Fruit fly (Drosophila melanogaster) whole organism, embryonic: ENCODE measurements around the gene CG13064.
A peak's percentile ranks its signal among the peaks of the same experiment; 100 is the strongest.

Experiments used
- BtbVII ChIP-seq: fragments of 200-800 bp; sonication (Bioruptor generic); optimal IDR thresholded peaks from 3 replicates; lab custom pipeline; 2017; ENCODE audit warnings: missing biosample characterization, mild to moderate bottlenecking, missing genetic modification characterization
- C15 ChIP-seq: fragments of 200-800 bp; sonication (Bioruptor generic); IDR thresholded peaks from 3 replicates; pipeline ENCODE4 v1.3.6; 2022; ENCODE audit warnings: missing biosample characterization, missing genetic modification characterization
- CG10543 ChIP-seq: fragments of 200-800 bp; sonication (Bioruptor generic); optimal IDR thresholded peaks from 3 replicates; lab custom pipeline; 2017; ENCODE audit warnings: missing biosample characterization, mild to moderate bottlenecking, missing genetic modification characterization, moderate library complexity
- CG10565 ChIP-seq: fragments of 200-800 bp; sonication (Bioruptor generic); optimal IDR thresholded peaks from 3 replicates; lab custom pipeline; 2016; ENCODE audit warnings: missing biosample characterization, mild to moderate bottlenecking, missing genetic modification characterization
- CG12071 ChIP-seq: fragments of 200-800 bp; sonication (Bioruptor generic); optimal IDR thresholded peaks from 3 replicates; lab custom pipeline; 2018; ENCODE audit warnings: missing biosample characterization, mild to moderate bottlenecking, missing genetic modification characterization
- CG13296 ChIP-seq: fragments of 200-800 bp; sonication (Bioruptor generic); optimal IDR thresholded peaks from 3 replicates; lab custom pipeline; 2018; ENCODE audit warnings: missing biosample characterization, mild to moderate bottlenecking, missing genetic modification characterization
- CG13775 ChIP-seq: fragments of 200-800 bp; sonication (Bioruptor generic); optimal IDR thresholded peaks from 3 replicates; lab custom pipeline; 2017; ENCODE audit warnings: missing biosample characterization, mild to moderate bottlenecking, missing genetic modification characterization
- CG14050 ChIP-seq: fragments of 200-800 bp; sonication (Bioruptor generic); IDR thresholded peaks from 3 replicates; pipeline ENCODE4 v1.3.6; 2022; ENCODE audit warnings: missing biosample characterization, missing genetic modification characterization
- CG17359 ChIP-seq: fragments of 200-800 bp; sonication (Bioruptor generic); optimal IDR thresholded peaks from 3 replicates; lab custom pipeline; 2018; ENCODE audit warnings: missing biosample characterization, mild to moderate bottlenecking, missing genetic modification characterization, moderate library complexity
- CG17612 ChIP-seq: fragments of 200-800 bp; sonication (Bioruptor generic); IDR thresholded peaks from 2 replicates; pipeline ENCODE4 v1.3.6; 2022; ENCODE audit warnings: missing biosample characterization, missing genetic modification characterization
- CG18619 ChIP-seq: fragments of 200-800 bp; sonication (Bioruptor generic); optimal IDR thresholded peaks from 3 replicates; lab custom pipeline; 2017; ENCODE audit warnings: missing biosample characterization, mild to moderate bottlenecking, missing genetic modification characterization
- CG7839 ChIP-seq: fragments of 200-800 bp; sonication (Bioruptor generic); optimal IDR thresholded peaks from 3 replicates; lab custom pipeline; 2018; ENCODE audit warnings: missing biosample characterization, mild to moderate bottlenecking, missing genetic modification characterization, moderate library complexity
- D19B ChIP-seq: fragments of 200-800 bp; sonication (Bioruptor generic); optimal IDR thresholded peaks from 2 replicates; lab custom pipeline; 2017; ENCODE audit warnings: missing biosample characterization, mild to moderate bottlenecking, missing genetic modification characterization
- Fer1 ChIP-seq: fragments of 200-800 bp; sonication (Bioruptor generic); optimal IDR thresholded peaks from 2 replicates; lab custom pipeline; 2017; ENCODE audit warnings: missing biosample characterization, mild to moderate bottlenecking, missing genetic modification characterization
- Ptx1 ChIP-seq: fragments of 200-800 bp; sonication (Bioruptor generic); IDR thresholded peaks from 2 replicates; pipeline ENCODE4 v1.3.6; 2022; ENCODE audit warnings: missing biosample characterization, missing genetic modification characterization
- Sox102F ChIP-seq: fragments of 200-800 bp; sonication (Bioruptor generic); optimal IDR thresholded peaks from 2 replicates; lab custom pipeline; 2018; ENCODE audit warnings: missing biosample characterization, mild to moderate bottlenecking, missing genetic modification characterization, moderate library complexity
- Sry-β ChIP-seq: fragments of 200-800 bp; sonication (Bioruptor generic); optimal IDR thresholded peaks from 2 replicates; lab custom pipeline; 2018; ENCODE audit warnings: missing biosample characterization, mild to moderate bottlenecking, missing genetic modification characterization, moderate library complexity
- TFAM ChIP-seq: fragments of 200-800 bp; sonication (Bioruptor generic); optimal IDR thresholded peaks from 2 replicates; lab custom pipeline; 2017; ENCODE audit warnings: missing biosample characterization, missing genetic modification characterization, inconsistent platforms
- Trl ChIP-seq, 3 experiments: fragments of >200 bp in 2 of 3; fragments of 200-800 bp in 1 of 3; sonication (Bioruptor generic) in 1 of 3; optimal IDR thresholded peaks; 2 replicates in 1 of 3; 3 replicates in 2 of 3; lab custom pipeline; 2016 to 2017; ENCODE audit warnings: missing biosample characterization in 1 of 3, missing genetic modification characterization in 1 of 3
- abd-A ChIP-seq: fragments of 200-800 bp; sonication (Bioruptor generic); optimal IDR thresholded peaks from 3 replicates; lab custom pipeline; 2019; ENCODE audit warnings: missing biosample characterization, mild to moderate bottlenecking, missing genetic modification characterization, moderate library complexity
- aop ChIP-seq: fragments of 200-800 bp; sonication (Bioruptor generic); IDR thresholded peaks from 2 replicates; pipeline ENCODE4 v1.3.6; 2022; ENCODE audit warnings: missing biosample characterization, missing genetic modification characterization
- ap ChIP-seq: fragments of 200-800 bp; sonication (Bioruptor generic); IDR thresholded peaks from 2 replicates; pipeline ENCODE4 v1.3.6; 2022; ENCODE audit warnings: missing biosample characterization, missing genetic modification characterization
- chinmo ChIP-seq: fragments of 200-800 bp; sonication (Bioruptor generic); IDR thresholded peaks from 4 replicates; pipeline ENCODE4 v1.3.6; 2022; ENCODE audit warnings: missing biosample characterization, missing genetic modification characterization; ENCODE audit not compliant: partially characterized antibody
- cwo ChIP-seq: fragments of 200-800 bp; sonication (Bioruptor generic); optimal IDR thresholded peaks from 3 replicates; lab custom pipeline; 2017; ENCODE audit warnings: missing biosample characterization, missing genetic modification characterization, mild to moderate bottlenecking, moderate library complexity, missing genetic modification reagents
- dpn ChIP-seq, 2 experiments: fragments of 200-800 bp; sonication (Bioruptor generic); optimal IDR thresholded peaks; 3 replicates each; lab custom pipeline; 2016; ENCODE audit warnings: missing biosample characterization in 2 of 2, missing genetic modification characterization in 2 of 2
- esg ChIP-seq: fragments of 200-800 bp; sonication (Bioruptor generic); conservative IDR thresholded peaks from 2 replicates; pipeline ENCODE4 v1.3.6; 2022; ENCODE audit warnings: missing biosample characterization, missing genetic modification characterization
- eyg ChIP-seq: fragments of 200-800 bp; sonication (Bioruptor generic); optimal IDR thresholded peaks from 3 replicates; lab custom pipeline; 2016; ENCODE audit warnings: missing biosample characterization, missing genetic modification characterization
- gcm ChIP-seq: fragments of 200-800 bp; sonication (Bioruptor generic); optimal IDR thresholded peaks from 2 replicates; lab custom pipeline; 2019; ENCODE audit warnings: missing biosample characterization, mild to moderate bottlenecking, missing genetic modification characterization, moderate library complexity
- grau ChIP-seq: fragments of 200-800 bp; optimal IDR thresholded peaks from 3 replicates; lab custom pipeline; 2019; ENCODE audit warnings: missing biosample characterization, mild to moderate bottlenecking, missing genetic modification characterization, moderate library complexity
- hkb ChIP-seq, 2 experiments: fragments of 200-800 bp in 1 of 2; fragments of >200 bp in 1 of 2; sonication (Bioruptor generic) in 1 of 2; IDR thresholded peaks in 1 of 2; optimal IDR thresholded peaks in 1 of 2; 2 replicates each; pipeline versions ENCODE4 v1.3.6 to Lab custom; 2017 to 2022; ENCODE audit warnings: missing biosample characterization in 1 of 2, missing genetic modification characterization in 1 of 2
- pan ChIP-seq, 4 experiments: fragments of >200 bp in 3 of 4; fragments of 200-800 bp in 1 of 4; sonication (Bioruptor generic) in 1 of 4; optimal IDR thresholded peaks in 3 of 4; IDR thresholded peaks in 1 of 4; 2 replicates each; pipeline versions ENCODE4 v1.3.6 to Lab custom; 2017 to 2022; ENCODE audit warnings: missing biosample characterization in 2 of 4, missing genetic modification characterization in 2 of 4, mixed read lengths in 1 of 4
- pnt ChIP-seq: fragments of 200-800 bp; sonication (Bioruptor generic); optimal IDR thresholded peaks from 3 replicates; lab custom pipeline; 2016; ENCODE audit warnings: missing biosample characterization, missing genetic modification characterization
- rib ChIP-seq: fragments of 200-800 bp; sonication (Bioruptor generic); IDR thresholded peaks from 2 replicates; pipeline ENCODE4 v1.3.6; 2022; ENCODE audit warnings: missing biosample characterization, missing genetic modification characterization
- run ChIP-seq: fragments of 200-800 bp; sonication (Bioruptor generic); optimal IDR thresholded peaks from 3 replicates; lab custom pipeline; 2018; ENCODE audit warnings: missing biosample characterization, mild to moderate bottlenecking, missing genetic modification characterization
- sd ChIP-seq: fragments of 200-800 bp; sonication (Bioruptor generic); optimal IDR thresholded peaks from 3 replicates; lab custom pipeline; 2018; ENCODE audit warnings: missing biosample characterization, mild to moderate bottlenecking, missing genetic modification characterization, moderate library complexity
- sens ChIP-seq: fragments of 200-800 bp; sonication (Bioruptor generic); peaks from one replicate; lab custom pipeline; 2016; ENCODE audit warnings: missing biosample characterization, missing genetic modification characterization
- sqz ChIP-seq: fragments of 200-800 bp; sonication (Bioruptor generic); optimal IDR thresholded peaks from 3 replicates; lab custom pipeline; 2018; ENCODE audit warnings: missing biosample characterization, mild to moderate bottlenecking, missing genetic modification characterization
- unc-4 ChIP-seq: fragments of 200-800 bp; sonication (Bioruptor generic); IDR thresholded peaks from 2 replicates; pipeline ENCODE4 v1.3.6; 2022; ENCODE audit warnings: missing biosample characterization, missing genetic modification characterization; ENCODE audit not compliant: partially characterized antibody
- unpg ChIP-seq: fragments of 200-800 bp; sonication (Bioruptor generic); optimal IDR thresholded peaks from 3 replicates; lab custom pipeline; 2018; ENCODE audit warnings: missing biosample characterization, mild to moderate bottlenecking, missing genetic modification characterization, moderate library complexity

CG13064 gene

DNA sequence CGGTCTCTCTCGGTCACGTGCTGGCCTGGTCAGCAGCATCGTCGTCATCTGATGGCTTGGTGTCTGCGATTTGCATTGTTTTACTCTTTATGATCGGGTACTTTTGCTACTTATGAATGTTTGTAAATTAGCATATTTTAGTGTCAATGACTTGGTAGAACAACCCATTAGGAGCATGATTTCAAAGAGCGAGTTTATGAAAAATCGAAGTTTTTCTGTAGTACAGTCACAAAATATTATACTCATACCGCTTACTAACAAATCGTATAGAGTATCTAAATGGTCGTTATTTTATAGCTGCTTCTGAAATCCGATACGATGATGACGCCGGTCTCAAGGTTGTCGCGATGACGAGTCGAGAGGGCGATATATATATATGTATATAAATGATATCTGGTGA is 6.1 kb downstream of the CG13064 start (continued):
- TF ChIP-seq esg (GFP tag; lab: Robert Waterston, UW) (peak; percentile 27; the same call in 1 of the 2 replicates), Sry-β (no peak), unc-4 (GFP tag; lab: Robert Waterston, UW) (no peak), abd-A (tag; lab: Kevin White, UChicago) (peak; percentile 21), run (peak; percentile 6), Sox102F (GFP tag; lab: Kevin White, UChicago) (peak; percentile 58), ap (no peak), TFAM (GFP tag; lab: Kevin White, UChicago) (no peak), cwo (peak; percentile 79), CG13296 (peak; percentile 23), sd (tag; lab: Kevin White, UChicago) (peak; percentile 22), rib (GFP tag; lab: Robert Waterston, UW) (no peak), sens (GFP tag; lab: Kevin White, UChicago) (peak; percentile 74), eyg (GFP tag; lab: Kevin White, UChicago) (no peak), pan (optimal IDR thresholded peaks at IDR 0.05; lab: Kevin White, UChicago) (no peak), pan (GFP tag; optimal IDR thresholded peaks at IDR 0.05 in 1 of 2, IDR thresholded peaks at IDR 0.05 in 1 of 2) (peak in 1 of 2 experiments; percentile 56), D19B (no peak), BtbVII (GFP tag; lab: Kevin White, UChicago) (no peak), C15 (GFP tag; lab: Robert Waterston, UW) (0 out of 3 replicates have a peak, but pooled peaks have one; percentile 15), CG17612 (GFP tag; lab: Robert Waterston, UW) (no peak), Ptx1 (GFP tag; lab: Robert Waterston, UW) (peak; percentile 60; the same call in 1 of the 2 replicates), CG7839 (tag; lab: Kevin White, UChicago) (peak; percentile 48), CG12071 (peak; percentile 31), grau (tag; lab: Kevin White, UChicago) (peak; percentile 35), CG14050 (GFP tag; lab: Robert Waterston, UW) (0 out of 3 replicates have a peak, but pooled peaks have one; percentile 17), CG17359 (tag; lab: Kevin White, UChicago) (peak; percentile 31), gcm (GFP tag; lab: Kevin White, UChicago) (peak; percentile 9), CG18619 (GFP tag; lab: Kevin White, UChicago) (no peak), pnt (peak; percentile 3), hkb (optimal IDR thresholded peaks at IDR 0.05; lab: Kevin White, UChicago) (no peak), hkb (GFP tag; IDR thresholded peaks at IDR 0.05; lab: Robert Waterston, UW) (0 out of 2 replicates have a peak, but pooled peaks have one; percentile 22), sqz (GFP tag; lab: Kevin White, UChicago) (no peak), aop (GFP tag; lab: Robert Waterston, UW) (no peak), Fer1 (no peak), unpg (GFP tag; lab: Kevin White, UChicago) (peak; percentile 52), CG10543 (GFP tag; lab: Kevin White, UChicago) (no peak), CG10565 (GFP tag; lab: Kevin White, UChicago) (no peak), dpn (GFP tag; optimal IDR thresholded peaks at IDR 0.05; lab: Kevin White, UChicago) (peak in 1 of 2 experiments; percentile 1)
- TF ChIP-seq, all 482 proteins: peak for 66

DNA sequence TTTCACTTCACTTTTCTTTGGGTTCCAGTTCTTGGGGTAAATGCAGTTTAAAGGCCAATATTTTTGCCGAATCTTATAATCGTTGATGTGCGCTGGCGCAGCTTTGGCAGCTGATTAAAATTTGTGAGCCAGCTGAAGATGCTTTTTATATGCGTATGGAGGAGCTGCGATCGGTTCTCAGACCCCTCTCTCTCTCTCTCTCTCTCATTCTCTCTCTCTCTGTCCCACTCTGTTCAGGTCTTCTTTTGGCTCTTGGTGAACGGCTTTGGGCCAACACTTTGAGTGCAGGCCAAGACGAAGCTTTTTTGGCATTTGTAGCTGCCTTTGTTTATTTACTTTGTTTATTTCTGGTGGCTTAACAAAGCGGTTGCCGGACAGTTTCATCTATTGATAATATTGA is 8.1 kb downstream of the CG13064 start, which contains the start of gene CG13046:
CG13046 (minus strand) TSS at position 101 of the 400 bp plus-strand sequence.
- TF ChIP-seq Trl (optimal IDR thresholded peaks at IDR 0.05; lab: Kevin White, UChicago) (peak; percentile 8 to 42), Trl (GFP tag; optimal IDR thresholded peaks at IDR 0.05; lab: Kevin White, UChicago) (no peak), chinmo (0 out of 4 replicates have a peak, but pooled peaks have one; percentile 18), CG13775 (GFP tag; lab: Kevin White, UChicago) (no peak)
